Fruit fly (Drosophila melanogaster) whole organism, embryonic: ENCODE measurements around the gene CG16826.

ENCODE experiments used
- B-H1 ChIP-seq: fragments of 200-800 bp; sonication (Bioruptor generic); IDR thresholded peaks from 3 replicates; pipeline ENCODE4 v1.3.6; 2022; ENCODE audit warnings: missing biosample characterization, missing genetic modification characterization
- CG10209 ChIP-seq: fragments of 200-800 bp; sonication (Bioruptor generic); optimal IDR thresholded peaks from 3 replicates; lab custom pipeline; 2017; ENCODE audit warnings: missing biosample characterization, mild to moderate bottlenecking, missing genetic modification characterization, missing genetic modification reagents
- CG12155 ChIP-seq: fragments of 200-800 bp; sonication (Bioruptor generic); optimal IDR thresholded peaks from 3 replicates; lab custom pipeline; 2016; ENCODE audit warnings: missing biosample characterization, missing genetic modification characterization
- CG13123 ChIP-seq: fragments of 200-800 bp; sonication (Bioruptor generic); optimal IDR thresholded peaks from 2 replicates; lab custom pipeline; 2016; ENCODE audit warnings: missing biosample characterization, missing genetic modification characterization
- CG13624 ChIP-seq: fragments of 200-800 bp; sonication (Bioruptor generic); optimal IDR thresholded peaks from 2 replicates; lab custom pipeline; 2016; ENCODE audit warnings: missing biosample characterization, missing genetic modification characterization
- CG13894 ChIP-seq: fragments of 200-800 bp; sonication (Bioruptor generic); optimal IDR thresholded peaks from 3 replicates; lab custom pipeline; 2018; ENCODE audit warnings: missing biosample characterization, mild to moderate bottlenecking, missing genetic modification characterization, moderate library complexity
- CG16815 ChIP-seq: fragments of 200-800 bp; sonication (Bioruptor generic); optimal IDR thresholded peaks from 3 replicates; lab custom pipeline; 2017; ENCODE audit warnings: missing biosample characterization, mild to moderate bottlenecking, missing genetic modification characterization
- CG17568 ChIP-seq: fragments of 200-800 bp; sonication (Bioruptor generic); optimal IDR thresholded peaks from 2 replicates; lab custom pipeline; 2018; ENCODE audit warnings: missing biosample characterization, mild to moderate bottlenecking, missing genetic modification characterization, moderate library complexity
- CG30431 ChIP-seq: fragments of 200-800 bp; sonication (Bioruptor generic); optimal IDR thresholded peaks from 2 replicates; lab custom pipeline; 2017; ENCODE audit warnings: missing biosample characterization, missing genetic modification characterization
- CG31224 ChIP-seq: fragments of 200-800 bp; sonication (Bioruptor generic); IDR thresholded peaks from 2 replicates; pipeline ENCODE4 v1.3.6; 2022; ENCODE audit warnings: missing biosample characterization, missing genetic modification characterization
- CG31441 ChIP-seq: fragments of 200-800 bp; sonication (Bioruptor generic); IDR thresholded peaks from 2 replicates; pipeline ENCODE4 v1.3.6; 2022; ENCODE audit warnings: missing biosample characterization, missing genetic modification characterization
- CG4707 ChIP-seq: fragments of 200-800 bp; sonication (Bioruptor generic); optimal IDR thresholded peaks from 2 replicates; lab custom pipeline; 2018; ENCODE audit warnings: missing biosample characterization, mild to moderate bottlenecking, missing genetic modification characterization, moderate library complexity
- CG4820 ChIP-seq: fragments of 200-800 bp; sonication (Bioruptor generic); optimal IDR thresholded peaks from 3 replicates; lab custom pipeline; 2016; ENCODE audit warnings: missing biosample characterization, missing genetic modification characterization
- CG7987 ChIP-seq: fragments of 200-800 bp; sonication (Bioruptor generic); optimal IDR thresholded peaks from 2 replicates; lab custom pipeline; 2018; ENCODE audit warnings: missing biosample characterization, mild to moderate bottlenecking, missing genetic modification characterization, moderate library complexity
- CG8765 ChIP-seq: fragments of 200-800 bp; sonication (Bioruptor generic); IDR thresholded peaks from 2 replicates; pipeline ENCODE4 v1.3.6; 2022; ENCODE audit warnings: missing biosample characterization, missing genetic modification characterization
- CrebB ChIP-seq: fragments of 200-800 bp; sonication (Bioruptor generic); optimal IDR thresholded peaks from 3 replicates; lab custom pipeline; 2018; ENCODE audit warnings: missing biosample characterization, mild to moderate bottlenecking, missing genetic modification characterization
- ERR ChIP-seq: fragments of 200-800 bp; sonication (Bioruptor generic); optimal IDR thresholded peaks from 2 replicates; lab custom pipeline; 2016; ENCODE audit warnings: missing biosample characterization, missing genetic modification characterization
- Hmx ChIP-seq: fragments of 200-800 bp; sonication (Bioruptor generic); optimal IDR thresholded peaks from 2 replicates; lab custom pipeline; 2016; ENCODE audit warnings: missing biosample characterization, missing genetic modification characterization
- Med ChIP-seq: fragments of 200-800 bp; sonication (Bioruptor generic); peaks from one replicate; lab custom pipeline; 2016; ENCODE audit warnings: missing biosample characterization, missing genetic modification characterization, mild to moderate bottlenecking, inconsistent platforms, moderate library complexity
- Xbp1 ChIP-seq: fragments of 200-800 bp; sonication (Bioruptor generic); optimal IDR thresholded peaks from 3 replicates; lab custom pipeline; 2016; ENCODE audit warnings: missing biosample characterization, mild to moderate bottlenecking, missing genetic modification characterization
- al ChIP-seq: fragments of 200-800 bp; sonication (Bioruptor generic); IDR thresholded peaks from 2 replicates; pipeline ENCODE4 v1.3.6; 2022; ENCODE audit warnings: missing biosample characterization, missing genetic modification characterization
- bab2 ChIP-seq: fragments of 200-800 bp; sonication (Bioruptor generic); optimal IDR thresholded peaks from 2 replicates; lab custom pipeline; 2016; ENCODE audit warnings: missing biosample characterization, missing genetic modification characterization
- dmrt99B ChIP-seq: fragments of 200-800 bp; sonication (Bioruptor generic); optimal IDR thresholded peaks from 2 replicates; lab custom pipeline; 2018; ENCODE audit warnings: missing biosample characterization, mild to moderate bottlenecking, missing genetic modification characterization, moderate library complexity
- dpn ChIP-seq, 2 experiments: fragments of 200-800 bp; sonication (Bioruptor generic); optimal IDR thresholded peaks; 3 replicates each; lab custom pipeline; 2016; ENCODE audit warnings: missing biosample characterization in 2 of 2, missing genetic modification characterization in 2 of 2
- emc ChIP-seq: fragments of 200-800 bp; sonication (Bioruptor generic); optimal IDR thresholded peaks from 2 replicates; lab custom pipeline; 2016; ENCODE audit warnings: missing biosample characterization, missing genetic modification characterization
- grau ChIP-seq: fragments of 200-800 bp; optimal IDR thresholded peaks from 3 replicates; lab custom pipeline; 2019; ENCODE audit warnings: missing biosample characterization, mild to moderate bottlenecking, missing genetic modification characterization, moderate library complexity
- her ChIP-seq: fragments of 200-800 bp; sonication (Bioruptor generic); optimal IDR thresholded peaks from 2 replicates; lab custom pipeline; 2016; ENCODE audit warnings: missing biosample characterization, missing genetic modification characterization
- hth ChIP-seq: fragments of >200 bp; optimal IDR thresholded peaks from 2 replicates; lab custom pipeline; 2017; ENCODE audit warnings: inconsistent platforms
- insv ChIP-seq, 2 experiments: fragments of 200-800 bp; sonication (Bioruptor generic); optimal IDR thresholded peaks; 3 replicates each; lab custom pipeline; 2016 to 2018; ENCODE audit warnings: missing biosample characterization in 2 of 2, missing genetic modification characterization in 2 of 2
- jigr1 ChIP-seq: fragments of 200-800 bp; sonication (Bioruptor generic); IDR thresholded peaks from 3 replicates; pipeline ENCODE4 v1.3.6; 2022; ENCODE audit warnings: missing biosample characterization, missing genetic modification characterization
- jing ChIP-seq: fragments of 200-800 bp; sonication (Bioruptor generic); optimal IDR thresholded peaks from 2 replicates; lab custom pipeline; 2018; ENCODE audit warnings: missing biosample characterization, mild to moderate bottlenecking, missing genetic modification characterization
- lab ChIP-seq: fragments of 200-800 bp; sonication (Bioruptor generic); optimal IDR thresholded peaks from 3 replicates; lab custom pipeline; 2017; ENCODE audit warnings: missing biosample characterization, missing genetic modification characterization, mild to moderate bottlenecking, moderate library complexity, missing genetic modification reagents
- lilli ChIP-seq: fragments of 200-800 bp; sonication (Bioruptor generic); optimal IDR thresholded peaks from 3 replicates; lab custom pipeline; 2016; ENCODE audit warnings: missing biosample characterization, missing genetic modification characterization
- lola ChIP-seq, 3 experiments: fragments of >200 bp in 2 of 3; fragments of 200-800 bp in 1 of 3; sonication (Bioruptor generic) in 1 of 3; optimal IDR thresholded peaks; 2 replicates each; lab custom pipeline; 2017 to 2019; ENCODE audit warnings: missing biosample characterization in 3 of 3, missing genetic modification characterization in 3 of 3, mild to moderate bottlenecking in 1 of 3, moderate library complexity in 1 of 3
- lov ChIP-seq, 2 experiments: fragments of 200-800 bp in 1 of 2; fragments of >200 bp in 1 of 2; sonication (Bioruptor generic) in 1 of 2; IDR thresholded peaks in 1 of 2; optimal IDR thresholded peaks in 1 of 2; 2 replicates in 1 of 2; 3 replicates in 1 of 2; pipeline versions ENCODE4 v1.3.6 to Lab custom; 2017 to 2022; ENCODE audit warnings: missing biosample characterization in 1 of 2, missing genetic modification characterization in 1 of 2
- p53 ChIP-seq: fragments of 200-800 bp; sonication (Bioruptor generic); optimal IDR thresholded peaks from 2 replicates; lab custom pipeline; 2016; ENCODE audit warnings: missing biosample characterization, missing genetic modification characterization
- pan ChIP-seq, 4 experiments: fragments of >200 bp in 3 of 4; fragments of 200-800 bp in 1 of 4; sonication (Bioruptor generic) in 1 of 4; optimal IDR thresholded peaks in 3 of 4; IDR thresholded peaks in 1 of 4; 2 replicates each; pipeline versions ENCODE4 v1.3.6 to Lab custom; 2017 to 2022; ENCODE audit warnings: missing biosample characterization in 2 of 4, missing genetic modification characterization in 2 of 4, mixed read lengths in 1 of 4
- row ChIP-seq: fragments of 200-800 bp; sonication (Bioruptor generic); IDR thresholded peaks from 3 replicates; pipeline ENCODE4 v1.3.6; 2022; ENCODE audit warnings: missing biosample characterization, missing genetic modification characterization
- salm ChIP-seq: fragments of 200-800 bp; sonication (Bioruptor generic); optimal IDR thresholded peaks from 2 replicates; lab custom pipeline; 2018; ENCODE audit warnings: missing biosample characterization, mild to moderate bottlenecking, missing genetic modification characterization
- sd ChIP-seq: fragments of 200-800 bp; sonication (Bioruptor generic); optimal IDR thresholded peaks from 3 replicates; lab custom pipeline; 2018; ENCODE audit warnings: missing biosample characterization, mild to moderate bottlenecking, missing genetic modification characterization, moderate library complexity
- tap ChIP-seq: fragments of 200-800 bp; optimal IDR thresholded peaks from 3 replicates; lab custom pipeline; 2019; ENCODE audit warnings: missing biosample characterization, mild to moderate bottlenecking, missing genetic modification characterization, moderate library complexity
- tin ChIP-seq: fragments of 200-800 bp; sonication (Bioruptor generic); optimal IDR thresholded peaks from 3 replicates; lab custom pipeline; 2016; ENCODE audit warnings: missing biosample characterization, missing genetic modification characterization
- tio ChIP-seq: fragments of 200-800 bp; sonication (Bioruptor generic); optimal IDR thresholded peaks from 2 replicates; lab custom pipeline; 2017; ENCODE audit warnings: missing biosample characterization, missing genetic modification characterization, inconsistent platforms
- usp ChIP-seq: fragments of >200 bp; optimal IDR thresholded peaks from 2 replicates; lab custom pipeline; 2017; ENCODE audit warnings: missing biosample characterization, missing genetic modification characterization
- vfl ChIP-seq: fragments of 200-800 bp; sonication (Bioruptor generic); optimal IDR thresholded peaks from 2 replicates; lab custom pipeline; 2016; ENCODE audit warnings: missing biosample characterization, missing genetic modification characterization
- wek ChIP-seq: fragments of 200-800 bp; sonication (Bioruptor generic); optimal IDR thresholded peaks from 3 replicates; lab custom pipeline; 2018; ENCODE audit warnings: missing biosample characterization, mild to moderate bottlenecking, missing genetic modification characterization, moderate library complexity

Gene CG16826

dm6 chr2L:13373435-13374242 is 26.1 kb downstream of the CG16826 start, which contains the start of the genes Bdp1 and CG6565 (continued):
- TF ChIP-seq Xbp1 (GFP tag; lab: Kevin White, UChicago), result peak; percentile 99
- TF ChIP-seq pan (optimal IDR thresholded peaks at IDR 0.05; lab: Kevin White, UChicago), result no peak
- peak in 1 of 2 experiments; percentile 92 for TF ChIP-seq pan (GFP tag; optimal IDR thresholded peaks at IDR 0.05 in 1 of 2, IDR thresholded peaks at IDR 0.05 in 1 of 2)
- peak; percentile 99 for TF ChIP-seq bab2 (GFP tag; lab: Kevin White, UChicago)
- peak; percentile 98 to 99 for TF ChIP-seq dpn (GFP tag; optimal IDR thresholded peaks at IDR 0.05; lab: Kevin White, UChicago)
- peak; percentile 97 for TF ChIP-seq CG12155 (GFP tag; lab: Kevin White, UChicago)
- no peak for TF ChIP-seq hth (lab: Kevin White, UChicago)
- peak; percentile 75 for TF ChIP-seq tap (tag; lab: Kevin White, UChicago)
- no peak for TF ChIP-seq lov (optimal IDR thresholded peaks at IDR 0.05; lab: Kevin White, UChicago)
- TF ChIP-seq lov (GFP tag; IDR thresholded peaks at IDR 0.05; lab: Robert Waterston, UW), result peak; percentile 85; the same call in 2 of the 3 replicates
- TF ChIP-seq salm (tag; lab: Kevin White, UChicago), result peak; percentile 88
- peak; percentile 93 for TF ChIP-seq Hmx (GFP tag; lab: Kevin White, UChicago)
- TF ChIP-seq CG17568 (GFP tag; lab: Kevin White, UChicago), result no peak
- peak; percentile 93 for TF ChIP-seq p53 (GFP tag; lab: Kevin White, UChicago)
- peak; percentile 97 for TF ChIP-seq vfl
- TF ChIP-seq CG4707 (GFP tag; lab: Kevin White, UChicago), result peak; percentile 46
- peak; percentile 99 for TF ChIP-seq CG16815 (GFP tag; lab: Kevin White, UChicago)
- peak; percentile 90 for TF ChIP-seq sd (tag; lab: Kevin White, UChicago)
- peak; percentile 95 for TF ChIP-seq dmrt99B (tag; lab: Kevin White, UChicago)
- peak; percentile 95 for TF ChIP-seq ERR (GFP tag; lab: Kevin White, UChicago)
- peak; percentile 98 for TF ChIP-seq tin
- peak; percentile 99 for TF ChIP-seq CG13624 (GFP tag; lab: Kevin White, UChicago)
- TF ChIP-seq CG4820 (GFP tag; lab: Kevin White, UChicago), result peak; percentile 97
- TF ChIP-seq row (GFP tag; lab: Robert Waterston, UW), result peak; percentile 98
- no peak for TF ChIP-seq usp (GFP tag; lab: Kevin White, UChicago)
- peak; percentile 99 for TF ChIP-seq lilli (GFP tag; lab: Kevin White, UChicago)
- peak; percentile 90 for TF ChIP-seq CG31224
- TF ChIP-seq lola (GFP tag; optimal IDR thresholded peaks at IDR 0.05; lab: Kevin White, UChicago), result peak in 1 of 3 experiments; percentile 97
- peak; percentile 95 for TF ChIP-seq grau
- peak; percentile 96 for TF ChIP-seq jing
- TF ChIP-seq CG30431 (GFP tag; lab: Kevin White, UChicago), result peak; percentile 98
- peak; percentile 100 for TF ChIP-seq Med (GFP tag; lab: Kevin White, UChicago)
- peak; percentile 95; the same call in 1 of the 2 replicates for TF ChIP-seq CG8765 (GFP tag; lab: Robert Waterston, UW)
- TF ChIP-seq her (GFP tag; lab: Kevin White, UChicago), result peak; percentile 95
- peak; percentile 68 for TF ChIP-seq wek
- TF ChIP-seq CG7987, result peak; percentile 85
- peak; percentile 96 for TF ChIP-seq al (GFP tag; lab: Robert Waterston, UW)
- TF ChIP-seq CG13123 (GFP tag; lab: Kevin White, UChicago), result peak; percentile 96
- peak; percentile 94 for TF ChIP-seq CG13894
- peak; percentile 60 to 75 for TF ChIP-seq insv (GFP tag; optimal IDR thresholded peaks at IDR 0.05; lab: Kevin White, UChicago)
- TF ChIP-seq CG31441 (GFP tag; lab: Robert Waterston, UW), result peak; percentile 98
- peak; percentile 93 for TF ChIP-seq emc
- peak; percentile 98 for TF ChIP-seq CG10209 (GFP tag; lab: Kevin White, UChicago)
- TF ChIP-seq tio (GFP tag; lab: Kevin White, UChicago), result peak; percentile 99
- peak; percentile 94 for TF ChIP-seq B-H1
- TF ChIP-seq lab (GFP tag; lab: Kevin White, UChicago), result peak; percentile 97
- TF ChIP-seq jigr1 (GFP tag; lab: Robert Waterston, UW), result peak; percentile 96
- peak; percentile 88 for TF ChIP-seq CrebB
